Worm (Caenorhabditis elegans) whole organism, young adult: ENCODE measurements around the gene clec-251.
A peak's percentile ranks its signal among the peaks of the same experiment; 100 is the strongest.

Source experiments
- Y67H2A.10 ChIP-seq: fragments of 200-800 bp; sonication (Bioruptor generic); conservative IDR thresholded peaks from 2 replicates; pipeline ENCODE4 v1.3.6; 2022; ENCODE audit warnings: missing genetic modification reagents, missing genetic modification characterization, missing compliant biosample characterization
- atf-7 ChIP-seq: sonication (generic microtip); optimal IDR thresholded peaks from 2 replicates; lab custom pipeline; 2017; ENCODE audit warnings: mild to moderate bottlenecking, missing genetic modification characterization, missing compliant biosample characterization
- chd-7 ChIP-seq: sonication (generic microtip); optimal IDR thresholded peaks from 2 replicates; lab custom pipeline; 2016; ENCODE audit warnings: mild to moderate bottlenecking, missing genetic modification characterization, moderate library complexity, missing compliant biosample characterization
- egl-44 ChIP-seq: fragments of 200-800 bp; sonication (Bioruptor generic); IDR thresholded peaks from 2 replicates; pipeline ENCODE4 v1.3.6; 2022; ENCODE audit warnings: missing genetic modification reagents, missing genetic modification characterization, missing compliant biosample characterization
- ekl-4 ChIP-seq: fragments of 200-800 bp; sonication (Bioruptor generic); IDR thresholded peaks from 2 replicates; pipeline ENCODE4 v1.3.6; 2022; ENCODE audit warnings: missing genetic modification reagents, missing genetic modification characterization, missing compliant biosample characterization
- nhr-120 ChIP-seq: fragments of 200-800 bp; sonication (Bioruptor generic); IDR thresholded peaks from 2 replicates; pipeline ENCODE4 v1.3.6; 2022; ENCODE audit warnings: missing genetic modification characterization, missing compliant biosample characterization
- pha-4 ChIP-seq: fragments of 150-350 bp; sonication (generic microtip); optimal IDR thresholded peaks from 2 replicates; lab custom pipeline; 2014; ENCODE audit warnings: missing biosample characterization, missing genetic modification reagents, missing genetic modification characterization
- zfh-2 ChIP-seq: fragments of 200-800 bp; sonication (Bioruptor generic); conservative IDR thresholded peaks from 2 replicates; pipeline ENCODE4 v1.3.6; 2022; ENCODE audit warnings: missing genetic modification reagents, missing genetic modification characterization, missing compliant biosample characterization

The clec-251 gene

ce11 chrV:18699326-18699725 lies 47.5 kb downstream of the clec-251 start, which contains the start of gene nhr-241:
Gene nhr-241 (plus strand): TSS chrV:18699451.
- no peak for TF ChIP-seq pha-4
- no peak for TF ChIP-seq egl-44 (GFP tag; lab: Robert Waterston, UW)
- TF ChIP-seq zfh-2 (GFP tag; lab: Robert Waterston, UW) = peak; percentile 84
- TF ChIP-seq chd-7 (tag; lab: Kevin White, UChicago) = no peak
- TF ChIP-seq Y67H2A.10 (GFP tag; lab: Robert Waterston, UW) = no peak
- no peak for TF ChIP-seq ekl-4 (GFP tag; lab: Robert Waterston, UW)
- TF ChIP-seq atf-7 (tag; lab: Kevin White, UChicago) = no peak
- TF ChIP-seq nhr-120 (GFP tag; lab: Robert Waterston, UW) = 0 out of 2 replicates have a peak, but pooled peaks have one; percentile 37
